Worm (Caenorhabditis elegans) whole organism, L4 larva: Measurements from ENCODE around the gene mig-21.

Experiments used
- F44E2.7 ChIP-seq: fragments of 200-800 bp; sonication (Bioruptor generic); IDR thresholded peaks from 2 replicates; pipeline ENCODE4 v2.1.2; 2022; ENCODE audit warnings: missing genetic modification characterization, missing compliant biosample characterization
- T20F7.1 ChIP-seq: fragments of 200-800 bp; sonication (Bioruptor generic); optimal IDR thresholded peaks from 2 replicates; lab custom pipeline; 2018; ENCODE audit warnings: mild to moderate bottlenecking, missing genetic modification characterization, missing compliant biosample characterization
- T26A8.4 ChIP-seq: fragments of 200-800 bp; sonication (Bioruptor generic); IDR thresholded peaks from 2 replicates; pipeline ENCODE4 v1.3.6; 2022; ENCODE audit warnings: missing genetic modification characterization, missing compliant biosample characterization
- aha-1 ChIP-seq: fragments of 150-350 bp; peaks from one replicate; lab custom pipeline; 2014; ENCODE audit warnings: missing biosample characterization, missing genetic modification characterization
- arid-1 ChIP-seq: fragments of 200-800 bp; sonication (Bioruptor generic); conservative IDR thresholded peaks from 2 replicates; pipeline ENCODE4 v1.3.6; 2022; ENCODE audit warnings: missing genetic modification reagents, missing genetic modification characterization, missing compliant biosample characterization
- ceh-32 ChIP-seq: sonication (generic microtip); optimal IDR thresholded peaks from 2 replicates; lab custom pipeline; 2016; ENCODE audit warnings: mild to moderate bottlenecking, missing genetic modification characterization, missing compliant biosample characterization; ENCODE audit not compliant: poor library complexity
- daf-12 ChIP-seq: fragments of 150-350 bp; optimal IDR thresholded peaks from 2 replicates; lab custom pipeline; 2014; ENCODE audit warnings: missing biosample characterization, missing genetic modification reagents, missing genetic modification characterization
- daf-16 ChIP-seq, 3 experiments: sonication (generic microtip); optimal IDR thresholded peaks; 2 replicates each; lab custom pipeline; 2016 to 2017; ENCODE audit warnings: missing genetic modification characterization in 3 of 3, missing genetic modification reagents in 3 of 3, mild to moderate bottlenecking in 2 of 3, missing compliant biosample characterization in 2 of 3, missing biosample characterization in 1 of 3, moderate library complexity in 1 of 3
- daf-19 ChIP-seq: fragments of 200-800 bp; sonication (Bioruptor generic); conservative IDR thresholded peaks from 2 replicates; pipeline ENCODE4 v1.3.6; 2022; ENCODE audit warnings: missing genetic modification characterization, missing compliant biosample characterization
- daf-8 ChIP-seq: fragments of 200-800 bp; sonication (Bioruptor generic); IDR thresholded peaks from 2 replicates; pipeline ENCODE4 v1.3.6; 2022; ENCODE audit warnings: missing genetic modification characterization, missing compliant biosample characterization
- dmd-6 ChIP-seq: fragments of 200-800 bp; sonication (Bioruptor generic); IDR thresholded peaks from 2 replicates; pipeline ENCODE4 v1.3.6; 2022; ENCODE audit warnings: missing genetic modification reagents, missing genetic modification characterization, missing compliant biosample characterization
- dmd-8 ChIP-seq: fragments of 200-800 bp; sonication (Bioruptor generic); IDR thresholded peaks from 2 replicates; pipeline ENCODE4 v1.3.6; 2022; ENCODE audit warnings: missing genetic modification characterization, missing compliant biosample characterization
- dmd-9 ChIP-seq: fragments of 200-800 bp; sonication (Bioruptor generic); IDR thresholded peaks from 2 replicates; pipeline ENCODE4 v1.3.6; 2022; ENCODE audit warnings: missing genetic modification reagents, missing genetic modification characterization, missing compliant biosample characterization
- dpl-1 ChIP-seq: fragments of 150-350 bp; optimal IDR thresholded peaks from 2 replicates; lab custom pipeline; 2014; ENCODE audit warnings: missing biosample characterization, missing genetic modification reagents, missing genetic modification characterization
- dve-1 ChIP-seq: sonication (generic microtip); optimal IDR thresholded peaks from 2 replicates; lab custom pipeline; 2017; ENCODE audit warnings: antibody characterized with exemption, mild to moderate bottlenecking, missing genetic modification characterization, missing compliant biosample characterization; ENCODE audit not compliant: insufficient read depth
- egl-27 ChIP-seq: sonication (generic microtip); optimal IDR thresholded peaks from 3 replicates; lab custom pipeline; 2017; ENCODE audit warnings: missing biosample characterization, missing genetic modification reagents, missing genetic modification characterization
- fkh-10 ChIP-seq: fragments of 150-350 bp; optimal IDR thresholded peaks from 2 replicates; lab custom pipeline; 2014; ENCODE audit warnings: missing biosample characterization, missing genetic modification reagents, missing genetic modification characterization
- hlh-11 ChIP-seq: fragments of 200-800 bp; sonication (Bioruptor generic); optimal IDR thresholded peaks from 2 replicates; lab custom pipeline; 2018; ENCODE audit warnings: mild to moderate bottlenecking, missing genetic modification characterization, missing compliant biosample characterization
- hlh-30 ChIP-seq: sonication (generic microtip); optimal IDR thresholded peaks from 2 replicates; lab custom pipeline; 2017; ENCODE audit warnings: antibody characterized with exemption, mild to moderate bottlenecking, missing genetic modification characterization, missing compliant biosample characterization; ENCODE audit not compliant: insufficient read depth
- jun-1 ChIP-seq: fragments of 150-350 bp; optimal IDR thresholded peaks from 2 replicates; lab custom pipeline; 2014; ENCODE audit warnings: missing biosample characterization, missing genetic modification reagents, missing genetic modification characterization
- lin-1 ChIP-seq: fragments of 200-800 bp; sonication (Bioruptor generic); IDR thresholded peaks from 2 replicates; pipeline ENCODE4 v1.3.6; 2022; ENCODE audit warnings: missing genetic modification reagents, missing genetic modification characterization, missing compliant biosample characterization
- lin-29 ChIP-seq: fragments of 200-800 bp; sonication (Bioruptor generic); IDR thresholded peaks from 2 replicates; pipeline ENCODE4 v1.3.6; 2022; ENCODE audit warnings: missing genetic modification reagents, missing genetic modification characterization, missing compliant biosample characterization
- lin-39 ChIP-seq: fragments of 150-350 bp; optimal IDR thresholded peaks from 2 replicates; lab custom pipeline; 2014; ENCODE audit warnings: missing biosample characterization, missing genetic modification reagents, missing genetic modification characterization
- lsy-2 ChIP-seq, 2 experiments: fragments of 150-350 bp in 1 of 2; sonication (generic microtip) in 1 of 2; optimal IDR thresholded peaks; 2 replicates each; lab custom pipeline; 2014 to 2017; ENCODE audit warnings: missing biosample characterization in 2 of 2, missing genetic modification characterization in 2 of 2
- madf-5 ChIP-seq, 2 experiments: fragments of 200-800 bp; sonication (Bioruptor generic); IDR thresholded peaks; 2 replicates each; pipeline ENCODE4 v1.3.6; 2022; ENCODE audit warnings: missing compliant biosample characterization in 2 of 2, missing genetic modification characterization in 2 of 2
- mdl-1 ChIP-seq, 2 experiments: fragments of 150-350 bp in 1 of 2; sonication (generic microtip) in 1 of 2; optimal IDR thresholded peaks; 2 replicates each; lab custom pipeline; 2014 to 2017; ENCODE audit warnings: missing biosample characterization in 2 of 2, missing genetic modification characterization in 2 of 2
- mep-1 ChIP-seq: fragments of 150-350 bp; sonication (generic microtip); optimal IDR thresholded peaks from 3 replicates; lab custom pipeline; 2014; ENCODE audit warnings: missing biosample characterization, missing genetic modification characterization
- mes-2 ChIP-seq: sonication (generic microtip); optimal IDR thresholded peaks from 2 replicates; lab custom pipeline; 2016; ENCODE audit warnings: missing genotype, mild to moderate bottlenecking, missing genetic modification characterization, missing compliant biosample characterization; ENCODE audit not compliant: poor library complexity, severe bottlenecking
- mxl-2 ChIP-seq: fragments of 200-800 bp; sonication (Bioruptor generic); conservative IDR thresholded peaks from 2 replicates; pipeline ENCODE4 v1.3.6; 2022; ENCODE audit warnings: missing genetic modification reagents, missing genetic modification characterization, missing compliant biosample characterization
- mxl-3 ChIP-seq: fragments of 200-800 bp; sonication (Bioruptor generic); optimal IDR thresholded peaks from 2 replicates; lab custom pipeline; 2018; ENCODE audit warnings: mild to moderate bottlenecking, missing genetic modification characterization, missing compliant biosample characterization
- nhr-25 ChIP-seq: sonication (generic microtip); optimal IDR thresholded peaks from 2 replicates; lab custom pipeline; 2017; ENCODE audit warnings: missing genetic modification characterization, mild to moderate bottlenecking, missing compliant biosample characterization, antibody characterized with exemption, moderate library complexity, borderline replicate concordance; ENCODE audit not compliant: insufficient read depth
- nhr-28 ChIP-seq: fragments of 150-350 bp; optimal IDR thresholded peaks from 2 replicates; lab custom pipeline; 2014; ENCODE audit warnings: missing biosample characterization, missing genetic modification characterization
- nhr-48 ChIP-seq: sonication (generic microtip); optimal IDR thresholded peaks from 2 replicates; lab custom pipeline; 2016; ENCODE audit warnings: mild to moderate bottlenecking, missing genetic modification characterization, missing compliant biosample characterization
- nhr-6 ChIP-seq: fragments of 150-350 bp; optimal IDR thresholded peaks from 2 replicates; lab custom pipeline; 2014; ENCODE audit warnings: missing biosample characterization, missing genetic modification characterization
- php-3 ChIP-seq: fragments of 200-800 bp; sonication (Bioruptor generic); IDR thresholded peaks from 2 replicates; pipeline ENCODE4 v1.3.6; 2022; ENCODE audit warnings: missing genetic modification reagents, missing genetic modification characterization, missing compliant biosample characterization
- pqm-1 ChIP-seq: sonication (generic microtip); optimal IDR thresholded peaks from 2 replicates; lab custom pipeline; 2017; ENCODE audit warnings: missing biosample characterization, missing genetic modification characterization
- set-16 ChIP-seq: fragments of 200-800 bp; sonication (Bioruptor generic); IDR thresholded peaks from 2 replicates; pipeline ENCODE4 v1.3.6; 2022; ENCODE audit warnings: missing genetic modification reagents, missing genetic modification characterization, missing compliant biosample characterization
- tag-97 ChIP-seq: fragments of 200-800 bp; sonication (Bioruptor generic); IDR thresholded peaks from 2 replicates; pipeline ENCODE4 v1.3.6; 2022; ENCODE audit warnings: missing genetic modification characterization, missing compliant biosample characterization
- unc-62 ChIP-seq, 3 experiments: fragments of 150-350 bp in 1 of 3; sonication (generic microtip); optimal IDR thresholded peaks in 2 of 3; peaks in 1 of 3; 1 replicate in 1 of 3; 2 replicates in 2 of 3; lab custom pipeline; 2014 to 2017; ENCODE audit warnings: missing biosample characterization in 3 of 3, missing genetic modification characterization in 3 of 3, missing genetic modification reagents in 3 of 3, missing genotype in 1 of 3
- vab-7 ChIP-seq: fragments of 200-800 bp; sonication (Bioruptor generic); IDR thresholded peaks from 2 replicates; pipeline ENCODE4 v1.3.6; 2022; ENCODE audit warnings: missing genetic modification reagents, missing genetic modification characterization, missing compliant biosample characterization
- zfp-3 ChIP-seq: fragments of 200-800 bp; sonication (Bioruptor generic); conservative IDR thresholded peaks from 2 replicates; pipeline ENCODE4 v1.3.6; 2022; ENCODE audit warnings: missing genetic modification reagents, missing genetic modification characterization, missing compliant biosample characterization
- ztf-7 ChIP-seq: fragments of 150-350 bp; optimal IDR thresholded peaks from 2 replicates; lab custom pipeline; 2014; ENCODE audit warnings: missing biosample characterization, missing genetic modification characterization

The mig-21 gene

ce11 chrIII:5839598-5839997, 38.6 kb downstream of the mig-21 start:
- TF ChIP-seq unc-62 (GFP tag; optimal IDR thresholded peaks at IDR 0.05 in 1 of 2; lab: Kevin White, UChicago) (peak in 1 of 2 experiments; percentile 91), unc-62 (tag; optimal IDR thresholded peaks at IDR 0.05; lab: Kevin White, UChicago) (no peak), nhr-48 (tag; lab: Kevin White, UChicago) (no peak), tag-97 (GFP tag; lab: Robert Waterston, UW) (no peak), madf-5 (GFP tag; IDR thresholded peaks at IDR 0.05; lab: Robert Waterston, UW) (no peak), daf-16 (GFP tag; optimal IDR thresholded peaks at IDR 0.05; lab: Kevin White, UChicago) (peak in 1 of 2 experiments; percentile 38), daf-16 (tag; optimal IDR thresholded peaks at IDR 0.05; lab: Kevin White, UChicago) (no peak), dpl-1 (GFP tag; lab: Kevin White, UChicago) (no peak), lin-39 (no peak), dmd-8 (GFP tag; lab: Robert Waterston, UW) (no peak), arid-1 (GFP tag; lab: Robert Waterston, UW) (no peak), mxl-2 (GFP tag; lab: Robert Waterston, UW) (0 out of 2 replicates have a peak, but pooled peaks have one; percentile 0)

- TF ChIP-seq pqm-1 (tag; lab: Kevin White, UChicago), result peak; percentile 51
- TF ChIP-seq mes-2 (tag; lab: Kevin White, UChicago), result peak; percentile 21
- TF ChIP-seq set-16 (GFP tag; lab: Robert Waterston, UW), result no peak
- TF ChIP-seq F44E2.7 (GFP tag; lab: Robert Waterston, UW), result no peak
- TF ChIP-seq dve-1 (tag; lab: Kevin White, UChicago), result peak; percentile 88
- no peak for TF ChIP-seq daf-12 (tag; lab: Kevin White, UChicago)
- TF ChIP-seq lsy-2 (tag; optimal IDR thresholded peaks at IDR 0.05; lab: Kevin White, UChicago), result peak in 1 of 2 experiments; percentile 1
- TF ChIP-seq daf-19 (GFP tag; lab: Robert Waterston, UW), result 0 out of 2 replicates have a peak, but pooled peaks have one; percentile 42
- TF ChIP-seq php-3, result no peak
- TF ChIP-seq T26A8.4 (GFP tag; lab: Robert Waterston, UW), result no peak; the same call in 1 of the 2 replicates
- TF ChIP-seq vab-7 (GFP tag; lab: Robert Waterston, UW), result no peak
- peak; percentile 74 for TF ChIP-seq dmd-6 (GFP tag; lab: Robert Waterston, UW)
- TF ChIP-seq madf-5 (GFP tag; IDR thresholded peaks at IDR 0.05; lab: Robert Waterston, UW), result no peak
- TF ChIP-seq nhr-25 (tag; lab: Kevin White, UChicago), result no peak
- no peak for TF ChIP-seq egl-27 (tag; lab: Kevin White, UChicago)
- TF ChIP-seq daf-8, result no peak
- peak; percentile 60 for TF ChIP-seq nhr-28
- TF ChIP-seq zfp-3, result no peak
- TF ChIP-seq jun-1, result no peak
- peak; percentile 73 for TF ChIP-seq hlh-30 (tag; lab: Kevin White, UChicago)
- no peak for TF ChIP-seq lin-29 (GFP tag; lab: Robert Waterston, UW)
- TF ChIP-seq lin-1, result 0 out of 2 replicates have a peak, but pooled peaks have one; percentile 27
- no peak for TF ChIP-seq unc-62 (GFP tag; optimal IDR thresholded peaks at IDR 0.05 in 1 of 2; lab: Kevin White, UChicago)
- TF ChIP-seq unc-62 (tag; optimal IDR thresholded peaks at IDR 0.05; lab: Kevin White, UChicago), result no peak
- TF ChIP-seq mdl-1 (tag; optimal IDR thresholded peaks at IDR 0.05; lab: Kevin White, UChicago), result peak in 1 of 2 experiments; percentile 30
- no peak for TF ChIP-seq lin-39
- peak; percentile 61 for TF ChIP-seq T20F7.1
- TF ChIP-seq hlh-11 (tag; lab: Kevin White, UChicago), result peak; percentile 62
- no peak for TF ChIP-seq ztf-7 (tag; lab: Kevin White, UChicago)
- TF ChIP-seq daf-16 (GFP tag; optimal IDR thresholded peaks at IDR 0.05; lab: Kevin White, UChicago), result peak in 1 of 2 experiments; percentile 53
- TF ChIP-seq daf-16 (tag; optimal IDR thresholded peaks at IDR 0.05; lab: Kevin White, UChicago), result peak; percentile 96
- no peak for TF ChIP-seq ceh-32
- TF ChIP-seq nhr-6 (tag; lab: Kevin White, UChicago), result peak; percentile 49
- TF ChIP-seq mep-1 (tag; lab: Kevin White, UChicago), result no peak
- TF ChIP-seq fkh-10, result no peak
- no peak for TF ChIP-seq dmd-9 (GFP tag; lab: Robert Waterston, UW)
- TF ChIP-seq mxl-3, result no peak
- no peak for TF ChIP-seq aha-1 (tag; lab: Kevin White, UChicago)
Observed at ce11 chrIII:5839147-5839546, 39.0 kb downstream of the mig-21 start.
